Fruit fly (Drosophila melanogaster) whole organism, larva: Measurements from ENCODE around the gene Gem4b.
"Not testable (repeated sequence)": the region's sequence is repeated elsewhere in the genome, so short reads cannot be mapped to it uniquely, and the experiment has no call there.

Source experiments
- noc ChIP-seq: fragments of 200-800 bp; sonication (Bioruptor generic); optimal IDR thresholded peaks from 3 replicates; lab custom pipeline; 2019; ENCODE audit warnings: missing biosample characterization, mild to moderate bottlenecking, missing genetic modification characterization, moderate library complexity

Gene Gem4b

dm6 chrX:3940547-3940946 lies at the start of gene Gem4b:
Gene Gem4b, plus strand, starts transcription at chrX:3940847.
- TF ChIP-seq noc = not testable (repeated sequence)

- no peak for TF ChIP-seq noc
Measured at dm6 chrX:3901926-3902325, 38.7 kb upstream of the Gem4b start.

dm6 chrX:3928520-3928919 lies 12.1 kb upstream of the Gem4b start:
- no peak for TF ChIP-seq noc

dm6 chrX:3930528-3931251 lies 10.0 kb upstream of the Gem4b start, which contains the start of gene CG42541:
Gene CG42541, minus strand, starts transcription at chrX:3930578.
- TF ChIP-seq noc = no peak

dm6 chrX:3931669-3932068 lies 9.0 kb upstream of the Gem4b start:
- TF ChIP-seq noc = no peak

- no peak for TF ChIP-seq noc
Measured at dm6 chrX:3936174-3936573, 4.5 kb upstream of the Gem4b start, which contains the start of the genes CG2938 and Glos. Gene CG2938, minus strand, starts transcription at chrX:3936469. Gene Glos, plus strand, starts transcription at chrX:3936517.

- TF ChIP-seq noc = not testable (repeated sequence)
Measured at dm6 chrX:3944743-3945142, 4.1 kb downstream of the Gem4b start, which contains the start of gene Gem4c. Gene Gem4c, plus strand, starts transcription at chrX:3945043.

- no peak for TF ChIP-seq noc
Measured at dm6 chrX:3948889-3949288, 8.2 kb downstream of the Gem4b start, which contains the start of gene Vap33. Gene Vap33, plus strand, starts transcription at chrX:3948975.

dm6 chrX:3949409-3950178 lies 8.9 kb downstream of the Gem4b start:
- TF ChIP-seq noc = no peak

- TF ChIP-seq noc = no peak
Measured at dm6 chrX:3950199-3950645, 9.6 kb downstream of the Gem4b start.

- no peak for TF ChIP-seq noc
Measured at dm6 chrX:3964965-3965420, 24.3 kb downstream of the Gem4b start, which contains the start of gene lva. Gene lva, minus strand, starts transcription at chrX:3965327.

- no peak for TF ChIP-seq noc
Measured at dm6 chrX:3967613-3968012, 27.0 kb downstream of the Gem4b start.

dm6 chrX:3968346-3969044 lies 27.8 kb downstream of the Gem4b start, which contains the start of gene CG6428:
Gene CG6428, minus strand, starts transcription at chrX:3968655.
- peak; percentile 45 for TF ChIP-seq noc

- TF ChIP-seq noc = no peak
Measured at dm6 chrX:3971250-3971649, 30.6 kb downstream of the Gem4b start, which contains the start of gene CG6414. Gene CG6414, minus strand, starts transcription at chrX:3971350.
